Worm (Caenorhabditis elegans): ENCODE results near the gene T05C12.11.

- TF ChIP-seq hmg-4 (GFP tag; optimal IDR thresholded peaks at IDR 0.05) = no peak
- TF ChIP-seq ama-1 (optimal IDR thresholded peaks at IDR 0.05) = no peak
These were observed 29.5 kb upstream of the T05C12.11 start for ce11 chrII:8199803-8200202.
